Fruit fly (Drosophila melanogaster) Kc167 (cell line): ENCODE measurements around the gene CG34179.

Experiments
- Myc ChIP-seq: fragments of >200 bp; optimal IDR thresholded peaks from 2 replicates; lab custom pipeline; 2017; ENCODE audit warnings: missing external identifiers
- Sin3A ChIP-seq: fragments of >200 bp; optimal IDR thresholded peaks from 2 replicates; lab custom pipeline; 2018; ENCODE audit warnings: missing external identifiers
- h ChIP-seq: fragments of >200 bp; optimal IDR thresholded peaks from 3 replicates; lab custom pipeline; 2018; ENCODE audit warnings: missing external identifiers

dm6 chr2L:6092300-6092699 is 43.8 kb upstream of the CG34179 start:
- TF ChIP-seq Myc (lab: Kevin White, UChicago): no peak
- TF ChIP-seq h: no peak
- no peak for TF ChIP-seq Sin3A (lab: Kevin White, UChicago)
